Worm (Caenorhabditis elegans): ENCODE measurements around the gene hint-3.

DNA sequence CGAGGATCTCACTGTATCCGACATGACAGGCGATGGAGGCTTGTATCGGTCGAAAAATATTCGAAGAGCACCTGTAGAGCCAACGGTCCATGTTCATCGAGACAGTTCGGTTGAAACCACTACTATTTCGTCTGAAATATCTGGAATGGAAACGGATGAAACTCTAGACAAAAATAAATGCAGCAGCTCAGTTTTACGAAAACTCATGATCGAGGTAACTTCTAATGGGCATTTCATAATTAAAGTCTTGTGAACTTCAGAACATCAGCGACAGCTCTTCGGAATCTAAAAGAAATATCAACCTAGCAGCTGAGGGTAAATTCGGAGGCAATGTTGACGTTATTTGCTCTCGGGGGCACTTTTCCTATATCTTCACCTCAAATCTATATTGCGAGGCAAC is 15.0 kb downstream of the hint-3 start:
- TF ChIP-seq nhr-28 (tag; optimal IDR thresholded peaks at IDR 0.05), result no peak
- TF ChIP-seq ZK546.5 (tag; optimal IDR thresholded peaks at IDR 0.05), result no peak
- TF ChIP-seq sdz-12 (GFP tag; optimal IDR thresholded peaks at IDR 0.05), result no peak
- no peak for TF ChIP-seq pqm-1 (tag; optimal IDR thresholded peaks at IDR 0.05)
- TF ChIP-seq hlh-30 (tag; optimal IDR thresholded peaks at IDR 0.05; ENCODE audit: insufficient read depth), result no peak
